Fruit fly (Drosophila melanogaster): ENCODE results near the gene CG2656.

- TF ChIP-seq esg (GFP tag; conservative IDR thresholded peaks at IDR 0.05): no peak
- TF ChIP-seq nerfin-1 (tag; optimal IDR thresholded peaks at IDR 0.05): no peak
- no peak for TF ChIP-seq CG2116 (GFP tag; optimal IDR thresholded peaks at IDR 0.05)
- no peak for TF ChIP-seq CrebB (tag; optimal IDR thresholded peaks at IDR 0.05)
- no peak for TF ChIP-seq CG11695 (GFP tag; IDR thresholded peaks at IDR 0.05)
These were observed 44.2 kb downstream of the CG2656 start for dm6 chr3R:7188697-7189096.
